Worm (Caenorhabditis elegans) whole organism, young adult: ENCODE measurements around the gene arrd-17.
A peak's percentile ranks its signal among the peaks of the same experiment; 100 is the strongest.

Experiments
- B0019.2 ChIP-seq: fragments of 200-800 bp; sonication (Bioruptor generic); conservative IDR thresholded peaks from 2 replicates; pipeline ENCODE4 v1.3.6; 2022; ENCODE audit warnings: missing genetic modification reagents, missing genetic modification characterization, missing compliant biosample characterization
- B0261.1 ChIP-seq: sonication (generic microtip); optimal IDR thresholded peaks from 2 replicates; lab custom pipeline; 2016; ENCODE audit warnings: mild to moderate bottlenecking, missing genetic modification characterization, moderate library complexity, missing compliant biosample characterization
- C17E4.6 ChIP-seq: fragments of 200-800 bp; sonication (Bioruptor generic); IDR thresholded peaks from 2 replicates; pipeline ENCODE4 v1.3.6; 2022; ENCODE audit warnings: missing genetic modification reagents, missing genetic modification characterization, missing compliant biosample characterization
- D2030.7 ChIP-seq: fragments of 200-800 bp; sonication (Bioruptor generic); IDR thresholded peaks from 2 replicates; pipeline ENCODE4 v1.3.6; 2022; ENCODE audit warnings: missing genetic modification reagents, missing genetic modification characterization, missing compliant biosample characterization
- F10E7.11 ChIP-seq: sonication (generic microtip); optimal IDR thresholded peaks from 2 replicates; lab custom pipeline; 2017; ENCODE audit warnings: mild to moderate bottlenecking, missing genetic modification characterization, moderate library complexity, missing compliant biosample characterization
- F23B12.7 ChIP-seq: sonication (generic microtip); optimal IDR thresholded peaks from 2 replicates; lab custom pipeline; 2017; ENCODE audit warnings: missing genetic modification characterization, mild to moderate bottlenecking, missing compliant biosample characterization, antibody characterized with exemption, moderate library complexity; ENCODE audit not compliant: insufficient read depth
- F55B11.4 ChIP-seq: sonication (generic microtip); optimal IDR thresholded peaks from 2 replicates; lab custom pipeline; 2016; ENCODE audit warnings: missing compliant biosample characterization, missing genetic modification characterization, borderline replicate concordance; ENCODE audit not compliant: insufficient read depth
- F57A8.1 ChIP-seq: fragments of 200-800 bp; sonication (Bioruptor generic); optimal IDR thresholded peaks from 2 replicates; lab custom pipeline; 2018; ENCODE audit warnings: mild to moderate bottlenecking, missing genetic modification characterization, moderate library complexity, missing compliant biosample characterization
- F57C9.4 ChIP-seq: sonication (generic microtip); optimal IDR thresholded peaks from 2 replicates; lab custom pipeline; 2017; ENCODE audit warnings: mild to moderate bottlenecking, missing genetic modification characterization, missing compliant biosample characterization
- Y53F4B.3 ChIP-seq: fragments of 200-800 bp; sonication (Bioruptor generic); IDR thresholded peaks from 2 replicates; pipeline ENCODE4 v1.3.6; 2022; ENCODE audit warnings: missing genetic modification reagents, missing genetic modification characterization, missing compliant biosample characterization
- Y53G8AR.9 ChIP-seq: fragments of 200-800 bp; sonication (Bioruptor generic); conservative IDR thresholded peaks from 2 replicates; pipeline ENCODE4 v1.3.6; 2022; ENCODE audit warnings: missing genetic modification reagents, missing genetic modification characterization, missing compliant biosample characterization
- Y67H2A.10 ChIP-seq: fragments of 200-800 bp; sonication (Bioruptor generic); conservative IDR thresholded peaks from 2 replicates; pipeline ENCODE4 v1.3.6; 2022; ENCODE audit warnings: missing genetic modification reagents, missing genetic modification characterization, missing compliant biosample characterization
- Y79H2A.3 ChIP-seq: fragments of 200-800 bp; sonication (Bioruptor generic); conservative IDR thresholded peaks from 2 replicates; pipeline ENCODE4 v1.3.6; 2022; ENCODE audit warnings: missing genetic modification reagents, missing genetic modification characterization, missing compliant biosample characterization
- Y95B8A.8 ChIP-seq: fragments of 200-800 bp; sonication (Bioruptor generic); IDR thresholded peaks from 2 replicates; pipeline ENCODE4 v1.3.6; 2022; ENCODE audit warnings: missing genetic modification reagents, missing genetic modification characterization, missing compliant biosample characterization
- ZK185.1 ChIP-seq: sonication (generic microtip); optimal IDR thresholded peaks from 2 replicates; lab custom pipeline; 2016; ENCODE audit warnings: mild to moderate bottlenecking, missing genetic modification characterization, missing compliant biosample characterization; ENCODE audit not compliant: poor library complexity, severe bottlenecking
- aptf-3 ChIP-seq: fragments of 200-800 bp; sonication (Bioruptor generic); IDR thresholded peaks from 2 replicates; pipeline ENCODE4 v1.3.6; 2022; ENCODE audit warnings: missing genetic modification characterization, missing compliant biosample characterization
- attf-6 ChIP-seq: fragments of 200-800 bp; sonication (Bioruptor generic); IDR thresholded peaks from 2 replicates; pipeline ENCODE4 v1.3.6; 2022; ENCODE audit warnings: missing genetic modification reagents, missing genetic modification characterization, missing compliant biosample characterization
- cebp-1 ChIP-seq, 2 experiments: fragments of 200-800 bp in 1 of 2; sonication (Bioruptor generic) in 1 of 2; sonication (generic microtip) in 1 of 2; IDR thresholded peaks in 1 of 2; optimal IDR thresholded peaks in 1 of 2; 2 replicates each; pipeline versions ENCODE4 v1.3.6 to Lab custom; 2017 to 2022; ENCODE audit warnings: missing compliant biosample characterization in 2 of 2, missing genetic modification characterization in 2 of 2, mild to moderate bottlenecking in 1 of 2, missing genetic modification reagents in 1 of 2, moderate library complexity in 1 of 2
- cebp-2 ChIP-seq: fragments of 200-800 bp; sonication (Bioruptor generic); IDR thresholded peaks from 2 replicates; pipeline ENCODE4 v1.3.6; 2022; ENCODE audit warnings: missing genetic modification characterization, missing compliant biosample characterization
- ceh-40 ChIP-seq: fragments of 200-800 bp; sonication (Bioruptor generic); IDR thresholded peaks from 2 replicates; pipeline ENCODE4 v1.3.6; 2022; ENCODE audit warnings: missing genetic modification characterization, missing compliant biosample characterization
- ceh-58 ChIP-seq: fragments of 200-800 bp; sonication (Bioruptor generic); IDR thresholded peaks from 2 replicates; pipeline ENCODE4 v1.3.6; 2022; ENCODE audit warnings: missing genetic modification characterization, missing compliant biosample characterization
- ceh-79 ChIP-seq: sonication (generic microtip); optimal IDR thresholded peaks from 2 replicates; lab custom pipeline; 2017; ENCODE audit warnings: mild to moderate bottlenecking, missing genetic modification characterization, missing compliant biosample characterization
- ceh-91 ChIP-seq: fragments of 200-800 bp; sonication (Bioruptor generic); IDR thresholded peaks from 2 replicates; pipeline ENCODE4 v1.3.6; 2022; ENCODE audit warnings: missing genetic modification reagents, missing genetic modification characterization, missing compliant biosample characterization
- die-1 ChIP-seq: sonication (generic microtip); optimal IDR thresholded peaks from 2 replicates; lab custom pipeline; 2016; ENCODE audit warnings: missing genotype, mild to moderate bottlenecking, missing genetic modification characterization, missing compliant biosample characterization
- ets-4 ChIP-seq: fragments of 200-800 bp; sonication (Bioruptor generic); optimal IDR thresholded peaks from 2 replicates; lab custom pipeline; 2018; ENCODE audit warnings: mild to moderate bottlenecking, missing genetic modification characterization, missing compliant biosample characterization
- hmg-1.2 ChIP-seq: fragments of 200-800 bp; sonication (Bioruptor generic); IDR thresholded peaks from 2 replicates; pipeline ENCODE4 v1.3.6; 2022; ENCODE audit warnings: missing genetic modification reagents, missing genetic modification characterization, missing compliant biosample characterization
- hsf-1 ChIP-seq: fragments of 200-800 bp; sonication (Bioruptor generic); IDR thresholded peaks from 2 replicates; pipeline ENCODE4 v1.3.6; 2022; ENCODE audit warnings: missing genetic modification reagents, missing genetic modification characterization, missing compliant biosample characterization
- let-526 ChIP-seq: fragments of 200-800 bp; sonication (Bioruptor generic); IDR thresholded peaks from 2 replicates; pipeline ENCODE4 v1.3.6; 2022; ENCODE audit warnings: missing genetic modification reagents, missing genetic modification characterization, missing compliant biosample characterization
- lin-26 ChIP-seq: fragments of 200-800 bp; sonication (Bioruptor generic); IDR thresholded peaks from 2 replicates; pipeline ENCODE4 v1.3.6; 2022; ENCODE audit warnings: missing genetic modification reagents, missing genetic modification characterization, missing compliant biosample characterization
- lin-35 ChIP-seq, 3 experiments: fragments of 150-350 bp in 2 of 3; sonication (generic microtip) in 1 of 3; optimal IDR thresholded peaks; 2 replicates each; lab custom pipeline; 2014 to 2018; ENCODE audit warnings: missing biosample characterization in 3 of 3, missing genetic modification characterization in 3 of 3, missing genetic modification reagents in 3 of 3
- lin-40 ChIP-seq: sonication (generic microtip); optimal IDR thresholded peaks from 2 replicates; lab custom pipeline; 2016; ENCODE audit warnings: missing genetic modification characterization, mild to moderate bottlenecking, missing compliant biosample characterization, missing genotype, missing genetic modification reagents
- lir-1 ChIP-seq: fragments of 200-800 bp; sonication (Bioruptor generic); conservative IDR thresholded peaks from 2 replicates; pipeline ENCODE4 v1.3.6; 2022; ENCODE audit warnings: missing genetic modification reagents, missing genetic modification characterization, missing compliant biosample characterization
- lsl-1 ChIP-seq: fragments of 200-800 bp; sonication (Bioruptor generic); optimal IDR thresholded peaks from 2 replicates; lab custom pipeline; 2018; ENCODE audit warnings: mild to moderate bottlenecking, missing genetic modification characterization, moderate library complexity, missing compliant biosample characterization
- mxl-1 ChIP-seq: sonication (generic microtip); optimal IDR thresholded peaks from 2 replicates; lab custom pipeline; 2016; ENCODE audit warnings: missing genetic modification characterization, missing compliant biosample characterization
- nfya-2 ChIP-seq: fragments of 200-800 bp; sonication (Bioruptor generic); IDR thresholded peaks from 2 replicates; pipeline ENCODE4 v1.3.6; 2022; ENCODE audit warnings: missing genetic modification reagents, missing genetic modification characterization, missing compliant biosample characterization
- rcor-1 ChIP-seq: fragments of 200-800 bp; sonication (Bioruptor generic); IDR thresholded peaks from 2 replicates; pipeline ENCODE4 v1.3.6; 2022; ENCODE audit warnings: missing genetic modification reagents, missing genetic modification characterization, missing compliant biosample characterization
- rec-8 ChIP-seq, 2 experiments: sonication (generic microtip); optimal IDR thresholded peaks; 2 replicates each; lab custom pipeline; 2016; ENCODE audit warnings: mild to moderate bottlenecking in 2 of 2, missing genetic modification characterization in 2 of 2, missing genetic modification reagents in 2 of 2, missing genotype in 2 of 2, missing biosample characterization in 1 of 2, missing compliant biosample characterization in 1 of 2, moderate library complexity in 1 of 2
- repo-1 ChIP-seq: sonication (generic microtip); optimal IDR thresholded peaks from 2 replicates; lab custom pipeline; 2017; ENCODE audit warnings: mild to moderate bottlenecking, missing genetic modification characterization, missing compliant biosample characterization
- sdz-38 ChIP-seq: sonication (generic microtip); optimal IDR thresholded peaks from 2 replicates; lab custom pipeline; 2016; ENCODE audit warnings: missing genotype, missing genetic modification characterization, missing compliant biosample characterization
- snpc-3.4 ChIP-seq: sonication (generic microtip); optimal IDR thresholded peaks from 2 replicates; lab custom pipeline; 2017; ENCODE audit warnings: missing genetic modification characterization, mild to moderate bottlenecking, missing compliant biosample characterization, antibody characterized with exemption, moderate library complexity, missing genotype, missing genetic modification reagents
- somi-1 ChIP-seq: fragments of 200-800 bp; sonication (Bioruptor generic); optimal IDR thresholded peaks from 2 replicates; lab custom pipeline; 2018; ENCODE audit warnings: mild to moderate bottlenecking, missing genetic modification characterization, missing compliant biosample characterization
- tlf-1 ChIP-seq: fragments of 200-800 bp; sonication (Bioruptor generic); optimal IDR thresholded peaks from 2 replicates; lab custom pipeline; 2018; ENCODE audit warnings: mild to moderate bottlenecking, missing genetic modification characterization, missing compliant biosample characterization
- unc-130 ChIP-seq: sonication (generic microtip); optimal IDR thresholded peaks from 2 replicates; lab custom pipeline; 2016; ENCODE audit warnings: missing genetic modification reagents, missing genetic modification characterization, missing compliant biosample characterization
- zfh-2 ChIP-seq: fragments of 200-800 bp; sonication (Bioruptor generic); conservative IDR thresholded peaks from 2 replicates; pipeline ENCODE4 v1.3.6; 2022; ENCODE audit warnings: missing genetic modification reagents, missing genetic modification characterization, missing compliant biosample characterization
- ztf-25 ChIP-seq: fragments of 200-800 bp; sonication (Bioruptor generic); IDR thresholded peaks from 2 replicates; pipeline ENCODE4 v1.3.6; 2022; ENCODE audit warnings: missing genetic modification reagents, missing genetic modification characterization, missing compliant biosample characterization
- ztf-26 ChIP-seq: sonication (generic microtip); optimal IDR thresholded peaks from 2 replicates; lab custom pipeline; 2017; ENCODE audit warnings: missing genetic modification characterization, missing compliant biosample characterization

arrd-17 gene

DNA sequence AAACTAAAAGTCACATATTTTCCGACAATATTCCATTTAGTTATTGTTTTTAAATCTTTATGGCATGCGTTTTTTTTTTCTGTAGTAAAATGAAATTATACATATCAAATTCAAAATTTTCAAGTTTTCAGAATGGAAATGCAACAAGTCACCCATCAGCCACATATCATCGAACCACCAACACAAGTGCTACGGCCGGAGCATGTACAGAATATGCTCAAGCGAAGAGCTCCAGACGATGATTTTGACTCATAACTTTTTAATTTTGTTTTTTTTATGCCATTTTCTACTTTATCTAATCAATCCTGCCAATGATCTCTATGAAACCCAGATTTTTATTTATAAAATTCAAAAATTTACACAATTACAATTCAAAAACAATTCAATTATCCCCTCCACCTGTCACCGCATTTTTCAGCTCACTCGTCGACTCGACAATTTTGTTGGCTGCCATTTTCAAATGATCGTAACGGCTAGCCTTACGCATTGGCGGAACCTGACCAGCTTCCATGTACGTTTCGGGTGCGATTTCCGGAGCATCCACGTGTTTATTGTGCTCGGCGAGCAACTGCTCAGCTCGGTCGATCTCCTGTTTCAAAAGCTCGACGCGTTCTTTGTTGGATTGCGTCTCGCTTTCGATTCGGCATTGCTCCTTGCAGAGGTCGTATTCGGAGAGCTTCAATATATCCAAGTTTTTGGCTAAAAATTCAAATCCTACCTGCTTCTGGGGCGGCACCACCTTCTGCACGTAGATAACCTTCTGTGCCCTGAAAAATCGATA, 4.8 kb downstream of the arrd-17 start (continued):
- no peak for TF ChIP-seq lsl-1
- TF ChIP-seq B0019.2, result no peak
- TF ChIP-seq ZK185.1 (tag; lab: Kevin White, UChicago), result peak; percentile 37
- no peak for TF ChIP-seq rcor-1
- no peak for TF ChIP-seq ceh-40
- TF ChIP-seq F57C9.4 (tag; lab: Kevin White, UChicago), result peak; percentile 7
- no peak for TF ChIP-seq F23B12.7 (tag; lab: Kevin White, UChicago)
- TF ChIP-seq Y53F4B.3 (GFP tag; lab: Robert Waterston, UW), result no peak
- no peak for TF ChIP-seq cebp-2 (GFP tag; lab: Robert Waterston, UW)
- TF ChIP-seq mxl-1 (tag; lab: Kevin White, UChicago), result no peak
- no peak for TF ChIP-seq let-526 (GFP tag; lab: Robert Waterston, UW)
- TF ChIP-seq Y67H2A.10 (GFP tag; lab: Robert Waterston, UW), result no peak
- no peak for TF ChIP-seq ceh-91 (GFP tag; lab: Robert Waterston, UW)
- TF ChIP-seq somi-1 (GFP tag; lab: Kevin White, UChicago), result no peak
- TF ChIP-seq Y95B8A.8 (GFP tag; lab: Robert Waterston, UW), result peak; percentile 57
- no peak for TF ChIP-seq B0261.1 (tag; lab: Kevin White, UChicago)
- peak; percentile 68; the same call in 1 of the 2 replicates for TF ChIP-seq nfya-2 (GFP tag; lab: Robert Waterston, UW)
- TF ChIP-seq lin-26 (GFP tag; lab: Robert Waterston, UW), result peak; percentile 38; the same call in 1 of the 2 replicates
- TF ChIP-seq hsf-1 (GFP tag; lab: Robert Waterston, UW), result peak; percentile 55; the same call in 1 of the 2 replicates
- TF ChIP-seq rec-8 (tag; optimal IDR thresholded peaks at IDR 0.05; lab: Kevin White, UChicago), result no peak
- no peak for TF ChIP-seq lin-40 (tag; lab: Kevin White, UChicago)
- no peak for TF ChIP-seq ztf-25 (GFP tag; lab: Robert Waterston, UW)
- peak; percentile 50 for TF ChIP-seq tlf-1 (GFP tag; lab: Kevin White, UChicago)
- TF ChIP-seq die-1 (tag; lab: Kevin White, UChicago), result peak; percentile 26
- no peak for TF ChIP-seq lir-1 (GFP tag; lab: Robert Waterston, UW)
- TF ChIP-seq F57A8.1, result no peak
- TF ChIP-seq ztf-26, result no peak
- TF ChIP-seq F55B11.4, result no peak
- TF ChIP-seq lin-35 (GFP tag; optimal IDR thresholded peaks at IDR 0.05; lab: Kevin White, UChicago), result no peak
- peak; percentile 79 for TF ChIP-seq zfh-2 (GFP tag; lab: Robert Waterston, UW)
- TF ChIP-seq ceh-79, result no peak
- TF ChIP-seq C17E4.6, result no peak

DNA sequence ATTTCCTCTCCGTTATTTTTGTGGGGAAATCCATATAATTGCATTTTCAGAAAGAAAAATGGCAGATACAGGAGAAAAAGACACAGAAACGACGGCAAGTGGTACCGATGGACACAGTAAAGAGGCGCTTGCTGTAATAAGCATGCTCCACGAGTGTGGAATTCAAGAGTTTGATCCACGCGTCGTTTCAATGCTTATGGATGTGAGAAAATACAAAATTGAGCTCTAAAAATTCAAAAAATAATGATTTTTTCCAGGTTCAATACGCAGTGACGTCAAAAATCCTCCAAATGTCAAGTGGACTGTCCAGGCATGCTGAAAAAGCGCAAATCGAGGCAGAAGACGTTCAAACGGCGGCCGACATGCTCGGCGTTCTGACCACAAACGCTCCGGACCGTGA, 6.4 kb downstream of the arrd-17 start, which contains the start of gene taf-9:
TSS of gene taf-9 (plus strand) at position 51 of the 400 bp plus-strand sequence.
- TF ChIP-seq ets-4 (GFP tag; lab: Kevin White, UChicago) (no peak), unc-130 (GFP tag; lab: Kevin White, UChicago) (no peak), cebp-1 (GFP tag; IDR thresholded peaks at IDR 0.05; lab: Robert Waterston, UW) (no peak), cebp-1 (tag; optimal IDR thresholded peaks at IDR 0.05; lab: Kevin White, UChicago) (peak; percentile 14), ceh-58 (0 out of 2 replicates have a peak, but pooled peaks have one; percentile 39), attf-6 (0 out of 2 replicates have a peak, but pooled peaks have one; percentile 21), hsf-1 (GFP tag; lab: Robert Waterston, UW) (0 out of 2 replicates have a peak, but pooled peaks have one; percentile 27), Y53G8AR.9 (peak; percentile 58; the same call in 1 of the 2 replicates), repo-1 (peak; percentile 71), snpc-3.4 (peak; percentile 2), D2030.7 (GFP tag; lab: Robert Waterston, UW) (0 out of 2 replicates have a peak, but pooled peaks have one; percentile 30), aptf-3 (0 out of 2 replicates have a peak, but pooled peaks have one; percentile 12), hmg-1.2 (GFP tag; lab: Robert Waterston, UW) (peak; percentile 6; the same call in 1 of the 2 replicates), F10E7.11 (tag; lab: Kevin White, UChicago) (peak; percentile 18), Y79H2A.3 (no peak), sdz-38 (tag; lab: Kevin White, UChicago) (no peak)
